Fruit fly (Drosophila melanogaster) whole organism, embryonic: Measurements from ENCODE around the gene rogdi.
A peak's percentile ranks its signal among the peaks of the same experiment; 100 is the strongest.

ENCODE experiments used
- Ada2b ChIP-seq: fragments of 200-800 bp; sonication (Bioruptor generic); IDR thresholded peaks from 2 replicates; pipeline ENCODE4 v1.3.6; 2022; ENCODE audit warnings: missing biosample characterization, missing genetic modification characterization
- B-H1 ChIP-seq: fragments of 200-800 bp; sonication (Bioruptor generic); IDR thresholded peaks from 3 replicates; pipeline ENCODE4 v1.3.6; 2022; ENCODE audit warnings: missing biosample characterization, missing genetic modification characterization
- CG10147 ChIP-seq: fragments of 200-800 bp; sonication (Bioruptor generic); optimal IDR thresholded peaks from 2 replicates; lab custom pipeline; 2019; ENCODE audit warnings: missing biosample characterization, mild to moderate bottlenecking, missing genetic modification characterization, moderate library complexity
- CG10209 ChIP-seq: fragments of 200-800 bp; sonication (Bioruptor generic); optimal IDR thresholded peaks from 3 replicates; lab custom pipeline; 2017; ENCODE audit warnings: missing biosample characterization, mild to moderate bottlenecking, missing genetic modification characterization, missing genetic modification reagents
- CG10267 ChIP-seq: fragments of 200-800 bp; sonication (Bioruptor generic); optimal IDR thresholded peaks from 2 replicates; lab custom pipeline; 2018; ENCODE audit warnings: missing biosample characterization, mild to moderate bottlenecking, missing genetic modification characterization, moderate library complexity
- CG11504 ChIP-seq: fragments of 200-800 bp; sonication (Bioruptor generic); optimal IDR thresholded peaks from 3 replicates; lab custom pipeline; 2019; ENCODE audit warnings: missing biosample characterization, mild to moderate bottlenecking, missing genetic modification characterization, moderate library complexity
- CG12391 ChIP-seq: fragments of 200-800 bp; sonication (Bioruptor generic); optimal IDR thresholded peaks from 3 replicates; lab custom pipeline; 2018; ENCODE audit warnings: missing biosample characterization, mild to moderate bottlenecking, missing genetic modification characterization, moderate library complexity
- CG12942 ChIP-seq: fragments of 200-800 bp; sonication (Bioruptor generic); optimal IDR thresholded peaks from 3 replicates; lab custom pipeline; 2016; ENCODE audit warnings: missing biosample characterization, missing genetic modification characterization
- CG13775 ChIP-seq: fragments of 200-800 bp; sonication (Bioruptor generic); optimal IDR thresholded peaks from 3 replicates; lab custom pipeline; 2017; ENCODE audit warnings: missing biosample characterization, mild to moderate bottlenecking, missing genetic modification characterization
- CG14014 ChIP-seq: fragments of 200-800 bp; sonication (Bioruptor generic); IDR thresholded peaks from 2 replicates; pipeline ENCODE4 v1.3.6; 2022; ENCODE audit warnings: missing biosample characterization, missing genetic modification characterization
- CG14667 ChIP-seq: fragments of 200-800 bp; sonication (Bioruptor generic); IDR thresholded peaks from 2 replicates; pipeline ENCODE4 v1.3.6; 2022; ENCODE audit warnings: missing biosample characterization, missing genetic modification characterization
- CG15011 ChIP-seq: fragments of 200-800 bp; sonication (Bioruptor generic); optimal IDR thresholded peaks from 3 replicates; lab custom pipeline; 2018; ENCODE audit warnings: missing biosample characterization, mild to moderate bottlenecking, missing genetic modification characterization
- CG1602 ChIP-seq: fragments of 200-800 bp; sonication (Bioruptor generic); optimal IDR thresholded peaks from 3 replicates; lab custom pipeline; 2016; ENCODE audit warnings: missing biosample characterization, missing genetic modification characterization
- CG1603 ChIP-seq: fragments of 200-800 bp; sonication (Bioruptor generic); optimal IDR thresholded peaks from 2 replicates; lab custom pipeline; 2019; ENCODE audit warnings: missing biosample characterization, mild to moderate bottlenecking, missing genetic modification characterization, moderate library complexity
- CG1647 ChIP-seq: fragments of 200-800 bp; sonication (Bioruptor generic); optimal IDR thresholded peaks from 3 replicates; lab custom pipeline; 2016; ENCODE audit warnings: missing biosample characterization, missing genetic modification characterization
- CG3726 ChIP-seq: fragments of 200-800 bp; sonication (Bioruptor generic); IDR thresholded peaks from 3 replicates; pipeline ENCODE4, ENCODE4 v1.3.6; 2022; ENCODE audit warnings: missing biosample characterization, missing genetic modification characterization
- CG43689 ChIP-seq: fragments of 200-800 bp; sonication (Bioruptor generic); IDR thresholded peaks from 2 replicates; pipeline ENCODE4 v1.3.6; 2022; ENCODE audit warnings: missing biosample characterization, missing genetic modification characterization
- CG7372 ChIP-seq: fragments of 200-800 bp; sonication (Bioruptor generic); IDR thresholded peaks from 2 replicates; pipeline ENCODE4 v1.3.6; 2022; ENCODE audit warnings: missing biosample characterization, missing genetic modification characterization
- CG9817 ChIP-seq: fragments of 200-800 bp; sonication (Bioruptor generic); optimal IDR thresholded peaks from 2 replicates; lab custom pipeline; 2018; ENCODE audit warnings: missing biosample characterization, mild to moderate bottlenecking, missing genetic modification characterization, moderate library complexity
- Chrac-16 ChIP-seq: fragments of 200-800 bp; sonication (Bioruptor generic); optimal IDR thresholded peaks from 3 replicates; lab custom pipeline; 2016; ENCODE audit warnings: missing biosample characterization, missing genetic modification characterization
- Gug ChIP-seq: fragments of 200-800 bp; sonication (Bioruptor generic); IDR thresholded peaks from 4 replicates; pipeline ENCODE4 v1.3.6; 2022; ENCODE audit warnings: missing biosample characterization, missing genetic modification characterization
- HLH3B ChIP-seq: fragments of 200-800 bp; sonication (Bioruptor generic); IDR thresholded peaks from 2 replicates; pipeline ENCODE4 v1.3.6; 2022; ENCODE audit warnings: missing biosample characterization, missing genetic modification characterization
- Hr51 ChIP-seq, 2 experiments: fragments of 200-800 bp; sonication (Bioruptor generic); optimal IDR thresholded peaks; 2 replicates in 1 of 2; 3 replicates in 1 of 2; lab custom pipeline; 2016 to 2018; ENCODE audit warnings: missing biosample characterization in 2 of 2, missing genetic modification characterization in 2 of 2, mild to moderate bottlenecking in 1 of 2, moderate library complexity in 1 of 2
- MBD-R2 ChIP-seq: fragments of 200-800 bp; sonication (Bioruptor generic); IDR thresholded peaks from 2 replicates; pipeline ENCODE4 v1.3.6; 2022; ENCODE audit warnings: missing biosample characterization, missing genetic modification characterization
- Myb ChIP-seq: fragments of 200-800 bp; sonication (Bioruptor generic); optimal IDR thresholded peaks from 2 replicates; lab custom pipeline; 2016; ENCODE audit warnings: missing biosample characterization, missing genetic modification characterization
- Nf-YB ChIP-seq: fragments of 200-800 bp; sonication (Bioruptor generic); optimal IDR thresholded peaks from 3 replicates; lab custom pipeline; 2019; ENCODE audit warnings: missing biosample characterization, mild to moderate bottlenecking, missing genetic modification characterization, moderate library complexity
- Oaz ChIP-seq: fragments of 200-800 bp; sonication (Bioruptor generic); IDR thresholded peaks from 2 replicates; pipeline ENCODE4 v1.3.6; 2022; ENCODE audit warnings: missing biosample characterization, missing genetic modification characterization
- PHDP ChIP-seq: fragments of 200-800 bp; sonication (Bioruptor generic); optimal IDR thresholded peaks from 3 replicates; lab custom pipeline; 2018; ENCODE audit warnings: missing biosample characterization, mild to moderate bottlenecking, missing genetic modification characterization, moderate library complexity
- Ptx1 ChIP-seq: fragments of 200-800 bp; sonication (Bioruptor generic); IDR thresholded peaks from 2 replicates; pipeline ENCODE4 v1.3.6; 2022; ENCODE audit warnings: missing biosample characterization, missing genetic modification characterization
- Sox102F ChIP-seq: fragments of 200-800 bp; sonication (Bioruptor generic); optimal IDR thresholded peaks from 2 replicates; lab custom pipeline; 2018; ENCODE audit warnings: missing biosample characterization, mild to moderate bottlenecking, missing genetic modification characterization, moderate library complexity
- amos ChIP-seq: fragments of 200-800 bp; sonication (Bioruptor generic); IDR thresholded peaks from 2 replicates; pipeline ENCODE4 v1.3.6; 2022; ENCODE audit warnings: missing biosample characterization, missing genetic modification characterization; ENCODE audit not compliant: partially characterized antibody
- ash1 ChIP-seq: fragments of 200-800 bp; sonication (Bioruptor generic); optimal IDR thresholded peaks from 2 replicates; lab custom pipeline; 2018; ENCODE audit warnings: missing biosample characterization, mild to moderate bottlenecking, missing genetic modification characterization
- bcd ChIP-seq: fragments of 200-800 bp; sonication (Bioruptor generic); optimal IDR thresholded peaks from 2 replicates; lab custom pipeline; 2017; ENCODE audit warnings: missing biosample characterization, mild to moderate bottlenecking, missing genetic modification characterization
- ci ChIP-seq: fragments of 200-800 bp; sonication (Bioruptor generic); IDR thresholded peaks from 3 replicates; pipeline ENCODE4 v1.3.6; 2022; ENCODE audit warnings: missing biosample characterization, missing genetic modification characterization
- crc ChIP-seq: fragments of 200-800 bp; sonication (Bioruptor generic); optimal IDR thresholded peaks from 2 replicates; lab custom pipeline; 2016; ENCODE audit warnings: missing biosample characterization, missing genetic modification characterization
- cwo ChIP-seq: fragments of 200-800 bp; sonication (Bioruptor generic); optimal IDR thresholded peaks from 3 replicates; lab custom pipeline; 2017; ENCODE audit warnings: missing biosample characterization, missing genetic modification characterization, mild to moderate bottlenecking, moderate library complexity, missing genetic modification reagents
- dmrt11E ChIP-seq: fragments of 200-800 bp; sonication (Bioruptor generic); optimal IDR thresholded peaks from 3 replicates; lab custom pipeline; 2018; ENCODE audit warnings: missing biosample characterization, mild to moderate bottlenecking, missing genetic modification characterization, moderate library complexity
- dmrt99B ChIP-seq: fragments of 200-800 bp; sonication (Bioruptor generic); optimal IDR thresholded peaks from 2 replicates; lab custom pipeline; 2018; ENCODE audit warnings: missing biosample characterization, mild to moderate bottlenecking, missing genetic modification characterization, moderate library complexity
- dpn ChIP-seq, 2 experiments: fragments of 200-800 bp; sonication (Bioruptor generic); optimal IDR thresholded peaks; 3 replicates each; lab custom pipeline; 2016; ENCODE audit warnings: missing biosample characterization in 2 of 2, missing genetic modification characterization in 2 of 2
- grau ChIP-seq: fragments of 200-800 bp; optimal IDR thresholded peaks from 3 replicates; lab custom pipeline; 2019; ENCODE audit warnings: missing biosample characterization, mild to moderate bottlenecking, missing genetic modification characterization, moderate library complexity
- hth ChIP-seq: fragments of >200 bp; optimal IDR thresholded peaks from 2 replicates; lab custom pipeline; 2017; ENCODE audit warnings: inconsistent platforms
- lmd ChIP-seq: fragments of 200-800 bp; sonication (Bioruptor generic); IDR thresholded peaks from 2 replicates; pipeline ENCODE4 v1.3.6; 2022; ENCODE audit warnings: missing biosample characterization, missing genetic modification characterization
- ranshi ChIP-seq: fragments of 200-800 bp; sonication (Bioruptor generic); IDR thresholded peaks from 2 replicates; pipeline ENCODE4 v1.3.6; 2022; ENCODE audit warnings: missing biosample characterization, missing genetic modification characterization
- seq ChIP-seq: fragments of 200-800 bp; sonication (Bioruptor generic); IDR thresholded peaks from 2 replicates; pipeline ENCODE4 v1.3.6; 2022; ENCODE audit warnings: missing biosample characterization, missing genetic modification characterization
- sisA ChIP-seq: fragments of 200-800 bp; sonication (Bioruptor generic); IDR thresholded peaks from 2 replicates; pipeline ENCODE4 v1.3.6; 2022; ENCODE audit warnings: missing biosample characterization, missing genetic modification characterization
- sug ChIP-seq: fragments of 200-800 bp; optimal IDR thresholded peaks from 2 replicates; lab custom pipeline; 2019; ENCODE audit warnings: missing biosample characterization, mild to moderate bottlenecking, missing genetic modification characterization, moderate library complexity
- tin ChIP-seq: fragments of 200-800 bp; sonication (Bioruptor generic); optimal IDR thresholded peaks from 3 replicates; lab custom pipeline; 2016; ENCODE audit warnings: missing biosample characterization, missing genetic modification characterization
- trem ChIP-seq: fragments of 200-800 bp; optimal IDR thresholded peaks from 3 replicates; lab custom pipeline; 2019; ENCODE audit warnings: missing biosample characterization, mild to moderate bottlenecking, missing genetic modification characterization, moderate library complexity
- unpg ChIP-seq: fragments of 200-800 bp; sonication (Bioruptor generic); optimal IDR thresholded peaks from 3 replicates; lab custom pipeline; 2018; ENCODE audit warnings: missing biosample characterization, mild to moderate bottlenecking, missing genetic modification characterization, moderate library complexity
- zen2 ChIP-seq: fragments of 200-800 bp; sonication (Bioruptor generic); IDR thresholded peaks from 3 replicates; pipeline ENCODE4 v1.3.6; 2022; ENCODE audit warnings: missing biosample characterization, missing genetic modification characterization; ENCODE audit not compliant: partially characterized antibody

The rogdi gene

dm6 chr3L:17007041-17007471 is 42.3 kb upstream of the rogdi start (continued):
- TF ChIP-seq sisA (GFP tag; lab: Robert Waterston, UW) (0 out of 2 replicates have a peak, but pooled peaks have one; percentile 15), ci (GFP tag; lab: Robert Waterston, UW) (no peak), dmrt11E (no peak), CG11504 (peak; percentile 36), seq (GFP tag; lab: Robert Waterston, UW) (peak; percentile 51; the same call in 1 of the 2 replicates), CG10209 (GFP tag; lab: Kevin White, UChicago) (peak; percentile 26), Gug (GFP tag; lab: Robert Waterston, UW) (peak; percentile 37; the same call in 2 of the 4 replicates), CG12942 (GFP tag; lab: Kevin White, UChicago) (no peak), CG12391 (no peak), CG13775 (GFP tag; lab: Kevin White, UChicago) (no peak), CG1602 (GFP tag; lab: Kevin White, UChicago) (no peak), CG1647 (GFP tag; lab: Kevin White, UChicago) (peak; percentile 7), CG14014 (GFP tag; lab: Robert Waterston, UW) (peak; percentile 56; the same call in 1 of the 2 replicates), sug (peak; percentile 49), HLH3B (peak; percentile 64), dmrt99B (tag; lab: Kevin White, UChicago) (peak; percentile 26), CG9817 (tag; lab: Kevin White, UChicago) (peak; percentile 35), CG14667 (0 out of 2 replicates have a peak, but pooled peaks have one; percentile 15), Myb (GFP tag; lab: Kevin White, UChicago) (no peak), CG10147 (GFP tag; lab: Kevin White, UChicago) (no peak), B-H1 (GFP tag; lab: Robert Waterston, UW) (peak; percentile 24; the same call in 2 of the 3 replicates), ranshi (peak; percentile 16; the same call in 1 of the 2 replicates), grau (peak; percentile 46), Ada2b (GFP tag; lab: Robert Waterston, UW) (0 out of 2 replicates have a peak, but pooled peaks have one; percentile 30), unpg (GFP tag; lab: Kevin White, UChicago) (peak; percentile 42), ash1 (peak; percentile 19), CG3726 (GFP tag; lab: Robert Waterston, UW) (no peak), CG43689 (GFP tag; lab: Robert Waterston, UW) (no peak), crc (GFP tag; lab: Kevin White, UChicago) (no peak), zen2 (no peak), tin (GFP tag; lab: Kevin White, UChicago) (peak; percentile 14), CG15011 (GFP tag; lab: Kevin White, UChicago) (no peak), amos (no peak), Chrac-16 (no peak), lmd (GFP tag; lab: Robert Waterston, UW) (peak; percentile 56; the same call in 1 of the 2 replicates), MBD-R2 (no peak), Oaz (GFP tag; lab: Robert Waterston, UW) (no peak), Ptx1 (GFP tag; lab: Robert Waterston, UW) (peak; percentile 44; the same call in 1 of the 2 replicates), PHDP (peak; percentile 36), cwo (GFP tag; lab: Kevin White, UChicago) (peak; percentile 85), trem (no peak), Sox102F (GFP tag; lab: Kevin White, UChicago) (peak; percentile 39), CG7372 (GFP tag; lab: Robert Waterston, UW) (0 out of 2 replicates have a peak, but pooled peaks have one; percentile 5), Nf-YB (GFP tag; lab: Kevin White, UChicago) (no peak), CG10267 (tag; lab: Kevin White, UChicago) (no peak), hth (no peak), dpn (GFP tag; optimal IDR thresholded peaks at IDR 0.05; lab: Kevin White, UChicago) (peak in 1 of 2 experiments; percentile 4), CG1603 (peak; percentile 39), Hr51 (GFP tag; optimal IDR thresholded peaks at IDR 0.05; lab: Kevin White, UChicago) (peak in 1 of 2 experiments; percentile 40), bcd (GFP tag; lab: Kevin White, UChicago) (peak; percentile 25)
